Worm (Caenorhabditis elegans): ENCODE results near the gene srp-1.

DNA sequence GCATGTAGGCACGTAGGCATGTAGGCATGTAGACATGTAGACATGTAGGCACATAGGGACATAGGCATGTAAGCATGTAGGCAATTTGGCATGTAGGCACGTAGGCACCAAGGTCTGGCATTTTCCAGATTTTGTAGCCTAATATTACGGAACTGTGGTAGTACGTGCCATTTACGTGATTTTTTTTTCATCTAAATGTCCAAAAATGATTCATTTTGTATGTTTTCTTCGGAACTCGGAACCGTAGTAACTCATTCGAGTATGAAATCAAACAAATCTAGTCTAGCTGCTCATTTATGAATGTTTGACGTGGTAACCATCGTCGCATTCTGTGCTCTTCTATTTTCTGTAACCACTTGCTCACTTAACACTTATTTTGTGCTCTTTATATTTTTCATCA lies 25.3 kb downstream of the srp-1 start, which contains the start of gene srbc-59:
- TF ChIP-seq flt-1 (GFP tag; IDR thresholded peaks at IDR 0.05) (no peak), T22C8.4 (GFP tag; IDR thresholded peaks at IDR 0.05) (no peak), cog-1 (tag; optimal IDR thresholded peaks at IDR 0.05) (no peak), ztf-29 (GFP tag; IDR thresholded peaks at IDR 0.05) (no peak)
